Worm (Caenorhabditis elegans): ENCODE results near the gene pqn-71.

DNA sequence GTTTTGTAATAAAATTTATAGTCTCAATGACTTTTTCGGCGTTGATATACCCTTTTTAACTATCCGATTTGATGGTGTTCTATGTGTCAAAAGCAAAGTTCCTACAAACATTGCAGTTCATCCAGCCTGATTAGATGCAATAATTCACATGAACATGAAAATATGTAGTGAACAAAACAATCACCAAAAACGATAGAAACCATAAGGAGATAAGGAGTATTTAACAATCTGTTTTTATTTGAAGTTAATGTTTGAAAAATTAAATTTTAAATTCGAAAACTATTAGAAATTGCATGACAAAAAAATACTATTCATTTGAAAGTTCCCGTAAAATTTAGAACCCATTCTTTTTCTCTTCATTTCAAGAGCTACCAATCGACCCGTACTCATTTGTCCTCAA is 38.5 kb upstream of the pqn-71 start, which contains the start of gene fbxa-209:
- TF ChIP-seq ama-1 (optimal IDR thresholded peaks at IDR 0.05) (no peak), aly-1 (tag; optimal IDR thresholded peaks at IDR 0.05) (no peak), pes-1 (GFP tag; IDR thresholded peaks at IDR 0.05) (no peak), sea-1 (GFP tag; conservative IDR thresholded peaks at IDR 0.05) (no peak), ceh-13 (GFP tag; optimal IDR thresholded peaks at IDR 0.05) (no peak), flt-1 (GFP tag; IDR thresholded peaks at IDR 0.05) (no peak), ets-7 (tag; optimal IDR thresholded peaks at IDR 0.05) (no peak), hmbx-1 (tag; optimal IDR thresholded peaks at IDR 0.05) (no peak)

Measured in whole organism, early embryonic.